Fruit fly (Drosophila melanogaster) whole organism, embryonic: Measurements from ENCODE around the gene CG31191.

Source experiments
- ATbp ChIP-seq: fragments of 200-800 bp; sonication (Bioruptor generic); optimal IDR thresholded peaks from 2 replicates; lab custom pipeline; 2017; ENCODE audit warnings: missing biosample characterization, mild to moderate bottlenecking, missing genetic modification characterization, missing genetic modification reagents
- Adf1 ChIP-seq: fragments of 200-800 bp; sonication (Bioruptor generic); IDR thresholded peaks from 2 replicates; pipeline ENCODE4 v1.3.6; 2022; ENCODE audit warnings: missing biosample characterization, missing genetic modification characterization
- Bdp1 ChIP-seq: fragments of 200-800 bp; sonication (Bioruptor generic); optimal IDR thresholded peaks from 3 replicates; lab custom pipeline; 2016; ENCODE audit warnings: missing biosample characterization, missing genetic modification characterization
- CG11696 ChIP-seq: fragments of 200-800 bp; sonication (Bioruptor generic); IDR thresholded peaks from 2 replicates; pipeline ENCODE4 v1.3.6; 2022; ENCODE audit warnings: missing biosample characterization, missing genetic modification characterization
- CG1233 ChIP-seq: fragments of 200-800 bp; sonication (Bioruptor generic); optimal IDR thresholded peaks from 4 replicates; lab custom pipeline; 2018; ENCODE audit warnings: missing biosample characterization, mild to moderate bottlenecking, missing genetic modification characterization
- CG16779 ChIP-seq: fragments of 200-800 bp; sonication (Bioruptor generic); IDR thresholded peaks from 2 replicates; pipeline ENCODE4 v1.3.6; 2022; ENCODE audit warnings: missing biosample characterization, missing genetic modification characterization
- CG16863 ChIP-seq: fragments of 200-800 bp; sonication (Bioruptor generic); optimal IDR thresholded peaks from 3 replicates; lab custom pipeline; 2016; ENCODE audit warnings: missing biosample characterization, missing genetic modification characterization
- CG17361 ChIP-seq: fragments of 200-800 bp; sonication (Bioruptor generic); IDR thresholded peaks from 3 replicates; pipeline ENCODE4 v1.3.6; 2022; ENCODE audit warnings: missing biosample characterization, missing genetic modification characterization
- CG1832 ChIP-seq: fragments of 200-800 bp; sonication (Bioruptor generic); optimal IDR thresholded peaks from 2 replicates; lab custom pipeline; 2017; ENCODE audit warnings: missing biosample characterization, mild to moderate bottlenecking, missing genetic modification characterization, inconsistent platforms
- CG2120 ChIP-seq: fragments of 200-800 bp; sonication (Bioruptor generic); optimal IDR thresholded peaks from 3 replicates; lab custom pipeline; 2016; ENCODE audit warnings: missing biosample characterization, missing genetic modification characterization
- CG31224 ChIP-seq: fragments of 200-800 bp; sonication (Bioruptor generic); IDR thresholded peaks from 2 replicates; pipeline ENCODE4 v1.3.6; 2022; ENCODE audit warnings: missing biosample characterization, missing genetic modification characterization
- CG3407 ChIP-seq: fragments of 200-800 bp; sonication (Bioruptor generic); optimal IDR thresholded peaks from 2 replicates; lab custom pipeline; 2018; ENCODE audit warnings: missing biosample characterization, mild to moderate bottlenecking, missing genetic modification characterization
- CG3838 ChIP-seq: fragments of 200-800 bp; sonication (Bioruptor generic); optimal IDR thresholded peaks from 3 replicates; lab custom pipeline; 2016; ENCODE audit warnings: missing biosample characterization, missing genetic modification characterization
- CG4328 ChIP-seq: fragments of 200-800 bp; sonication (Bioruptor generic); optimal IDR thresholded peaks from 3 replicates; lab custom pipeline; 2017; ENCODE audit warnings: missing biosample characterization, missing genetic modification reagents, missing genetic modification characterization
- CG4404 ChIP-seq: fragments of 200-800 bp; sonication (Bioruptor generic); IDR thresholded peaks from 2 replicates; pipeline ENCODE4 v1.3.6; 2022; ENCODE audit warnings: missing biosample characterization, missing genetic modification characterization
- CG5245 ChIP-seq: fragments of 200-800 bp; sonication (Bioruptor generic); optimal IDR thresholded peaks from 3 replicates; lab custom pipeline; 2016; ENCODE audit warnings: missing biosample characterization, missing genetic modification characterization
- CG5953 ChIP-seq: fragments of 200-800 bp; sonication (Bioruptor generic); IDR thresholded peaks from 2 replicates; pipeline ENCODE4 v1.3.6; 2022; ENCODE audit warnings: missing biosample characterization, missing genetic modification characterization
- CG6254 ChIP-seq: fragments of 200-800 bp; sonication (Bioruptor generic); optimal IDR thresholded peaks from 3 replicates; lab custom pipeline; 2017; ENCODE audit warnings: mild to moderate bottlenecking, missing biosample characterization, missing genetic modification reagents, missing genetic modification characterization
- CG7745 ChIP-seq: fragments of 200-800 bp; sonication (Bioruptor generic); optimal IDR thresholded peaks from 2 replicates; lab custom pipeline; 2018; ENCODE audit warnings: missing biosample characterization, mild to moderate bottlenecking, missing genetic modification characterization, moderate library complexity
- CG8478 ChIP-seq: fragments of >200 bp; optimal IDR thresholded peaks from 2 replicates; lab custom pipeline; 2018
- CG9727 ChIP-seq: fragments of 200-800 bp; sonication (Bioruptor generic); optimal IDR thresholded peaks from 3 replicates; lab custom pipeline; 2017; ENCODE audit warnings: missing biosample characterization, mild to moderate bottlenecking, missing genetic modification characterization
- CG9876 ChIP-seq: fragments of 200-800 bp; sonication (Bioruptor generic); optimal IDR thresholded peaks from 2 replicates; lab custom pipeline; 2016; ENCODE audit warnings: missing biosample characterization, missing genetic modification characterization
- D ChIP-seq, 2 experiments: fragments of 200-800 bp in 1 of 2; fragments of >200 bp in 1 of 2; sonication (Bioruptor generic) in 1 of 2; optimal IDR thresholded peaks; 2 replicates in 1 of 2; 3 replicates in 1 of 2; lab custom pipeline; 2017; ENCODE audit warnings: mild to moderate bottlenecking in 1 of 2, missing biosample characterization in 1 of 2, missing genetic modification characterization in 1 of 2, missing genetic modification reagents in 1 of 2
- Dip3 ChIP-seq: fragments of 200-800 bp; sonication (Bioruptor generic); optimal IDR thresholded peaks from 3 replicates; lab custom pipeline; 2016; ENCODE audit warnings: missing biosample characterization, missing genetic modification characterization
- Doc3 ChIP-seq: fragments of 200-800 bp; sonication (Bioruptor generic); IDR thresholded peaks from 3 replicates; pipeline ENCODE4 v1.3.6; 2022; ENCODE audit warnings: missing biosample characterization, missing genetic modification characterization; ENCODE audit not compliant: partially characterized antibody
- Gsc ChIP-seq: fragments of 200-800 bp; sonication (Bioruptor generic); IDR thresholded peaks from 2 replicates; pipeline ENCODE4 v1.3.6; 2022; ENCODE audit warnings: missing biosample characterization, missing genetic modification characterization
- H15 ChIP-seq: fragments of 200-800 bp; sonication (Bioruptor generic); IDR thresholded peaks from 3 replicates; pipeline ENCODE4 v1.3.6; 2022; ENCODE audit warnings: missing biosample characterization, missing genetic modification characterization
- Hand ChIP-seq: fragments of 200-800 bp; sonication (Bioruptor generic); optimal IDR thresholded peaks from 2 replicates; lab custom pipeline; 2017; ENCODE audit warnings: mild to moderate bottlenecking, missing biosample characterization, missing genetic modification reagents, missing genetic modification characterization
- Scr ChIP-seq: fragments of 200-800 bp; sonication (Bioruptor generic); IDR thresholded peaks from 2 replicates; pipeline ENCODE4 v1.3.6; 2022; ENCODE audit warnings: missing biosample characterization, missing genetic modification characterization; ENCODE audit not compliant: partially characterized antibody
- Side ChIP-seq: fragments of 200-800 bp; sonication (Bioruptor generic); optimal IDR thresholded peaks from 2 replicates; lab custom pipeline; 2016; ENCODE audit warnings: missing biosample characterization, missing genetic modification characterization
- Sox102F ChIP-seq: fragments of 200-800 bp; sonication (Bioruptor generic); optimal IDR thresholded peaks from 2 replicates; lab custom pipeline; 2018; ENCODE audit warnings: missing biosample characterization, mild to moderate bottlenecking, missing genetic modification characterization, moderate library complexity
- Spps ChIP-seq: fragments of 200-800 bp; sonication (Bioruptor generic); optimal IDR thresholded peaks from 2 replicates; lab custom pipeline; 2018; ENCODE audit warnings: missing biosample characterization, mild to moderate bottlenecking, missing genetic modification characterization
- Tbp ChIP-seq: fragments of >200 bp; optimal IDR thresholded peaks from 2 replicates; lab custom pipeline; 2018; ENCODE audit warnings: missing biosample characterization, missing genetic modification characterization
- Usf ChIP-seq: fragments of 200-800 bp; sonication (Bioruptor generic); optimal IDR thresholded peaks from 2 replicates; lab custom pipeline; 2017; ENCODE audit warnings: missing genotype, missing biosample characterization, missing genetic modification characterization
- ara ChIP-seq: fragments of 200-800 bp; sonication (Bioruptor generic); IDR thresholded peaks from 2 replicates; pipeline ENCODE4 v1.3.6; 2022; ENCODE audit warnings: missing biosample characterization, missing genetic modification characterization
- bbx ChIP-seq: fragments of 200-800 bp; sonication (Bioruptor generic); IDR thresholded peaks from 2 replicates; pipeline ENCODE4 v1.3.6; 2022; ENCODE audit warnings: missing biosample characterization, missing genetic modification characterization; ENCODE audit not compliant: partially characterized antibody
- bowl ChIP-seq: fragments of 200-800 bp; sonication (Bioruptor generic); IDR thresholded peaks from 2 replicates; pipeline ENCODE4 v1.3.6; 2022; ENCODE audit warnings: missing biosample characterization, missing genetic modification characterization
- dati ChIP-seq: fragments of 200-800 bp; sonication (Bioruptor generic); IDR thresholded peaks from 2 replicates; pipeline ENCODE4 v1.3.6; 2022; ENCODE audit warnings: missing biosample characterization, missing genetic modification characterization
- disco-r ChIP-seq: fragments of 200-800 bp; sonication (Bioruptor generic); optimal IDR thresholded peaks from 2 replicates; lab custom pipeline; 2016; ENCODE audit warnings: missing biosample characterization, missing genetic modification characterization
- gt ChIP-seq: fragments of 200-800 bp; sonication (Bioruptor generic); IDR thresholded peaks from 2 replicates; pipeline ENCODE4 v1.3.6; 2022; ENCODE audit warnings: missing biosample characterization, missing genetic modification characterization
- hbn ChIP-seq: fragments of 200-800 bp; sonication (Bioruptor generic); IDR thresholded peaks from 2 replicates; pipeline ENCODE4 v1.3.6; 2022; ENCODE audit warnings: missing biosample characterization, missing genetic modification characterization; ENCODE audit not compliant: partially characterized antibody
- jumu ChIP-seq: fragments of 200-800 bp; sonication (Bioruptor generic); optimal IDR thresholded peaks from 3 replicates; lab custom pipeline; 2016; ENCODE audit warnings: missing biosample characterization, missing genetic modification characterization
- knrl ChIP-seq: fragments of 200-800 bp; sonication (Bioruptor generic); IDR thresholded peaks from 3 replicates; pipeline ENCODE4 v1.3.6; 2022; ENCODE audit warnings: missing biosample characterization, missing genetic modification characterization; ENCODE audit not compliant: partially characterized antibody
- nmo ChIP-seq: fragments of 200-800 bp; sonication (Bioruptor generic); optimal IDR thresholded peaks from 2 replicates; lab custom pipeline; 2018; ENCODE audit warnings: missing biosample characterization, mild to moderate bottlenecking, missing genetic modification characterization, moderate library complexity
- odd ChIP-seq: fragments of 200-800 bp; sonication (Bioruptor generic); optimal IDR thresholded peaks from 2 replicates; lab custom pipeline; 2017; ENCODE audit warnings: missing biosample characterization, mild to moderate bottlenecking, missing genetic modification characterization
- pan ChIP-seq, 4 experiments: fragments of >200 bp in 3 of 4; fragments of 200-800 bp in 1 of 4; sonication (Bioruptor generic) in 1 of 4; optimal IDR thresholded peaks in 3 of 4; IDR thresholded peaks in 1 of 4; 2 replicates each; pipeline versions ENCODE4 v1.3.6 to Lab custom; 2017 to 2022; ENCODE audit warnings: missing biosample characterization in 2 of 4, missing genetic modification characterization in 2 of 4, mixed read lengths in 1 of 4
- pfk ChIP-seq: fragments of 200-800 bp; sonication (Bioruptor generic); optimal IDR thresholded peaks from 2 replicates; lab custom pipeline; 2018; ENCODE audit warnings: missing biosample characterization, mild to moderate bottlenecking, missing genetic modification characterization, moderate library complexity
- prd ChIP-seq, 3 experiments: fragments of >200 bp in 2 of 3; fragments of 200-800 bp in 1 of 3; sonication (Bioruptor generic) in 1 of 3; optimal IDR thresholded peaks in 2 of 3; IDR thresholded peaks in 1 of 3; 2 replicates in 2 of 3; 3 replicates in 1 of 3; pipeline versions ENCODE4 v1.3.6 to Lab custom; 2017 to 2022; ENCODE audit warnings: missing biosample characterization in 1 of 3, missing genetic modification characterization in 1 of 3
- ssp ChIP-seq: fragments of 200-800 bp; sonication (Bioruptor generic); IDR thresholded peaks from 2 replicates; pipeline ENCODE4 v1.3.6; 2022; ENCODE audit warnings: missing biosample characterization, missing genetic modification characterization
- wdn ChIP-seq: fragments of 200-800 bp; sonication (Bioruptor generic); IDR thresholded peaks from 2 replicates; pipeline ENCODE4 v1.3.6; 2022; ENCODE audit warnings: missing biosample characterization, missing genetic modification characterization

Gene CG31191

dm6 chr3R:20989657-20990056 is 44.3 kb upstream of the CG31191 start (continued):
- TF ChIP-seq Dip3 (peak; percentile 3), Hand (GFP tag; lab: Kevin White, UChicago) (no peak), bbx (no peak), Adf1 (no peak), CG16779 (GFP tag; lab: Robert Waterston, UW) (no peak), Sox102F (GFP tag; lab: Kevin White, UChicago) (peak; percentile 58), CG2120 (peak; percentile 73), knrl (GFP tag; lab: Robert Waterston, UW) (no peak), CG7745 (tag; lab: Kevin White, UChicago) (no peak), pan (optimal IDR thresholded peaks at IDR 0.05; lab: Kevin White, UChicago) (no peak), pan (GFP tag; optimal IDR thresholded peaks at IDR 0.05 in 1 of 2, IDR thresholded peaks at IDR 0.05 in 1 of 2) (peak in 1 of 2 experiments; percentile 42), ATbp (GFP tag; lab: Kevin White, UChicago) (peak; percentile 35), pfk (no peak), Bdp1 (GFP tag; lab: Kevin White, UChicago) (no peak), CG5245 (GFP tag; lab: Kevin White, UChicago) (no peak), gt (no peak), CG6254 (peak; percentile 3), CG11696 (GFP tag; lab: Robert Waterston, UW) (no peak), nmo (GFP tag; lab: Kevin White, UChicago) (peak; percentile 64), CG17361 (GFP tag; lab: Robert Waterston, UW) (peak; percentile 79), prd (optimal IDR thresholded peaks at IDR 0.05; lab: Kevin White, UChicago) (no peak), prd (GFP tag; IDR thresholded peaks at IDR 0.05; lab: Robert Waterston, UW) (peak; percentile 62), Tbp (GFP tag; lab: Kevin White, UChicago) (no peak), CG4404 (peak; percentile 24; the same call in 1 of the 2 replicates), Side (peak; percentile 32), Scr (GFP tag; lab: Robert Waterston, UW) (no peak), wdn (no peak), bowl (no peak), odd (GFP tag; lab: Kevin White, UChicago) (peak; percentile 50), CG9876 (GFP tag; lab: Kevin White, UChicago) (peak; percentile 31), H15 (GFP tag; lab: Robert Waterston, UW) (no peak), jumu (peak; percentile 47), CG8478 (lab: Kevin White, UChicago) (no peak), dati (GFP tag; lab: Robert Waterston, UW) (no peak), CG16863 (GFP tag; lab: Kevin White, UChicago) (peak; percentile 23), CG31224 (GFP tag; lab: Robert Waterston, UW) (peak; percentile 53; the same call in 1 of the 2 replicates), CG1832 (no peak), CG9727 (peak; percentile 45), ssp (GFP tag; lab: Robert Waterston, UW) (peak; percentile 53), Spps (tag; lab: Kevin White, UChicago) (no peak), Doc3 (GFP tag; lab: Robert Waterston, UW) (no peak), hbn (GFP tag; lab: Robert Waterston, UW) (no peak), CG5953 (no peak), disco-r (GFP tag; lab: Kevin White, UChicago) (peak; percentile 59), CG1233 (no peak), ara (GFP tag; lab: Robert Waterston, UW) (no peak), CG4328 (GFP tag; lab: Kevin White, UChicago) (no peak), Gsc (GFP tag; lab: Robert Waterston, UW) (0 out of 2 replicates have a peak, but pooled peaks have one; percentile 16), Usf (GFP tag; lab: Kevin White, UChicago) (no peak), CG3407 (no peak), D (optimal IDR thresholded peaks at IDR 0.05; lab: Kevin White, UChicago) (no peak), D (GFP tag; optimal IDR thresholded peaks at IDR 0.05; lab: Kevin White, UChicago) (peak; percentile 52), CG3838 (no peak)
